Worm (Caenorhabditis elegans): Measurements from ENCODE around the gene copd-1.

The copd-1 gene

ce11 chrIII:6606641-6607040 is 18.1 kb downstream of the copd-1 start:
- no peak for TF ChIP-seq unc-62 (GFP tag; optimal IDR thresholded peaks at IDR 0.05)

- TF ChIP-seq unc-62 (GFP tag; optimal IDR thresholded peaks at IDR 0.05): no peak
Observed at ce11 chrIII:6606022-6606467, 18.7 kb downstream of the copd-1 start.

- no peak for TF ChIP-seq unc-62 (GFP tag; optimal IDR thresholded peaks at IDR 0.05)
Observed at ce11 chrIII:6605442-6605992, 19.3 kb downstream of the copd-1 start.

- no peak for TF ChIP-seq unc-62 (GFP tag; optimal IDR thresholded peaks at IDR 0.05)
Observed at ce11 chrIII:6604317-6604716, 20.5 kb downstream of the copd-1 start.

- TF ChIP-seq unc-62 (GFP tag; optimal IDR thresholded peaks at IDR 0.05): no peak
Observed at ce11 chrIII:6603185-6603584, 21.6 kb downstream of the copd-1 start.

ce11 chrIII:6601073-6601472 is 23.7 kb downstream of the copd-1 start, which contains the start of gene let-765:
let-765 (minus strand) TSS chrIII:6601173.
- TF ChIP-seq unc-62 (GFP tag; optimal IDR thresholded peaks at IDR 0.05): no peak

ce11 chrIII:6594069-6594468 is 30.7 kb downstream of the copd-1 start:
- TF ChIP-seq unc-62 (GFP tag; optimal IDR thresholded peaks at IDR 0.05): no peak

ce11 chrIII:6592075-6592474 is 32.7 kb downstream of the copd-1 start, which contains the start of gene F20H11.1:
F20H11.1 (minus strand) TSS chrIII:6592175.
- no peak for TF ChIP-seq unc-62 (GFP tag; optimal IDR thresholded peaks at IDR 0.05)

- no peak for TF ChIP-seq unc-62 (GFP tag; optimal IDR thresholded peaks at IDR 0.05)
Observed at ce11 chrIII:6589499-6589898, 35.3 kb downstream of the copd-1 start.

- no peak for TF ChIP-seq unc-62 (GFP tag; optimal IDR thresholded peaks at IDR 0.05)
Observed at ce11 chrIII:6587564-6587963, 37.2 kb downstream of the copd-1 start, which contains the start of gene ddo-3. ddo-3 (plus strand) TSS chrIII:6587864.

- no peak for TF ChIP-seq unc-62 (GFP tag; optimal IDR thresholded peaks at IDR 0.05)
Observed at ce11 chrIII:6581585-6581984, 43.2 kb downstream of the copd-1 start, which contains the start of gene acr-21. acr-21 (plus strand) TSS chrIII:6581885.

- no peak for TF ChIP-seq unc-62 (GFP tag; optimal IDR thresholded peaks at IDR 0.05)
Observed at ce11 chrIII:6579398-6579797, 45.4 kb downstream of the copd-1 start, which contains the start of gene F27B3.8. F27B3.8 (plus strand) TSS chrIII:6579698.

- TF ChIP-seq unc-62 (GFP tag; optimal IDR thresholded peaks at IDR 0.05): no peak
Observed at ce11 chrIII:6578505-6578904, 46.3 kb downstream of the copd-1 start, which contains the start of gene F27B3.6. F27B3.6 (minus strand) TSS chrIII:6578605.

ce11 chrIII:6577159-6577558 is 47.6 kb downstream of the copd-1 start:
- TF ChIP-seq unc-62 (GFP tag; optimal IDR thresholded peaks at IDR 0.05): no peak

Data from whole organism, dauer.